Fruit fly (Drosophila melanogaster): Measurements from ENCODE around the gene CG11162.

Gene CG11162

dm6 chrX:13639998-13640691 is 36.5 kb upstream of the CG11162 start (continued):
- TF ChIP-seq inv (GFP tag; IDR thresholded peaks at IDR 0.05; ENCODE audit: partially characterized antibody): peak; percentile 58
- peak; percentile 99 for TF ChIP-seq CG4424 (GFP tag; optimal IDR thresholded peaks at IDR 0.05)
- peak; percentile 99 for TF ChIP-seq CG10654 (GFP tag; optimal IDR thresholded peaks at IDR 0.05)
- TF ChIP-seq sima (GFP tag; optimal IDR thresholded peaks at IDR 0.05): peak; percentile 96
- peak; percentile 95 for TF ChIP-seq ab (GFP tag; optimal IDR thresholded peaks at IDR 0.05)
- peak; percentile 96 for TF ChIP-seq exex (tag; optimal IDR thresholded peaks at IDR 0.05)
- peak; percentile 97 for TF ChIP-seq CG31388 (GFP tag; optimal IDR thresholded peaks at IDR 0.05)
- TF ChIP-seq NK7.1 (GFP tag; optimal IDR thresholded peaks at IDR 0.05): peak; percentile 98
- TF ChIP-seq CG12659 (GFP tag; optimal IDR thresholded peaks at IDR 0.05): peak; percentile 99
- TF ChIP-seq oc (tag; optimal IDR thresholded peaks at IDR 0.05): peak; percentile 99
- peak; percentile 89 for TF ChIP-seq ash1 (GFP tag; optimal IDR thresholded peaks at IDR 0.05)
- peak; percentile 71 for TF ChIP-seq knrl (GFP tag; IDR thresholded peaks at IDR 0.05; ENCODE audit: partially characterized antibody)
- TF ChIP-seq unc-4 (GFP tag; IDR thresholded peaks at IDR 0.05; ENCODE audit: partially characterized antibody): 0 out of 2 replicates have a peak, but pooled peaks have one; percentile 35
- TF ChIP-seq CTCF (GFP tag; optimal IDR thresholded peaks at IDR 0.05): peak; percentile 77
- TF ChIP-seq hth (optimal IDR thresholded peaks at IDR 0.05): no peak
- TF ChIP-seq Ssrp (tag; optimal IDR thresholded peaks at IDR 0.05): peak; percentile 98
- TF ChIP-seq CG1792 (GFP tag; optimal IDR thresholded peaks at IDR 0.05): peak; percentile 98
- peak; percentile 98 for TF ChIP-seq CG18764 (GFP tag; optimal IDR thresholded peaks at IDR 0.05)
- TF ChIP-seq gsb (GFP tag; IDR thresholded peaks at IDR 0.05): peak; percentile 98
- peak; percentile 99 for TF ChIP-seq CG8089 (GFP tag; optimal IDR thresholded peaks at IDR 0.05)
- TF ChIP-seq Gug (GFP tag; IDR thresholded peaks at IDR 0.05): peak; percentile 98
- peak; percentile 99 for TF ChIP-seq CG33213 (GFP tag; optimal IDR thresholded peaks at IDR 0.05)
- peak; percentile 98 for TF ChIP-seq pho (GFP tag; optimal IDR thresholded peaks at IDR 0.05)
- peak; percentile 95 for TF ChIP-seq sug (tag; optimal IDR thresholded peaks at IDR 0.05)
- TF ChIP-seq lilli (GFP tag; optimal IDR thresholded peaks at IDR 0.05): peak; percentile 99
- peak; percentile 97 for TF ChIP-seq cas (GFP tag; IDR thresholded peaks at IDR 0.05)
- TF ChIP-seq Drgx (GFP tag; IDR thresholded peaks at IDR 0.05): peak; percentile 99
- peak; percentile 96 for TF ChIP-seq CG13894 (tag; optimal IDR thresholded peaks at IDR 0.05)
- TF ChIP-seq CG10543 (GFP tag; optimal IDR thresholded peaks at IDR 0.05): peak; percentile 98
- TF ChIP-seq CG34224 (GFP tag; IDR thresholded peaks at IDR 0.05; ENCODE audit: partially characterized antibody): peak; percentile 46; the same call in 1 of the 3 replicates
- TF ChIP-seq CG9876 (GFP tag; optimal IDR thresholded peaks at IDR 0.05): peak; percentile 97
- TF ChIP-seq Dip3 (GFP tag; optimal IDR thresholded peaks at IDR 0.05): peak; percentile 98
- peak; percentile 99 for TF ChIP-seq CG6689 (GFP tag; IDR thresholded peaks at IDR 0.05)
- TF ChIP-seq chinmo (GFP tag; IDR thresholded peaks at IDR 0.05; ENCODE audit: partially characterized antibody): peak; percentile 83; the same call in 1 of the 4 replicates
- TF ChIP-seq CG32767 (GFP tag; IDR thresholded peaks at IDR 0.05): peak; percentile 98
- peak; percentile 93 for TF ChIP-seq CG10274 (GFP tag; optimal IDR thresholded peaks at IDR 0.05)
- TF ChIP-seq nerfin-2 (GFP tag; IDR thresholded peaks at IDR 0.05; ENCODE audit: partially characterized antibody): peak; percentile 82
- TF ChIP-seq bcd (GFP tag; optimal IDR thresholded peaks at IDR 0.05): peak; percentile 98
- TF ChIP-seq CG15696 (tag; optimal IDR thresholded peaks at IDR 0.05): peak; percentile 91
- TF ChIP-seq CG6854 (GFP tag; optimal IDR thresholded peaks at IDR 0.05): peak; percentile 98
- TF ChIP-seq Vsx1 (GFP tag; optimal IDR thresholded peaks at IDR 0.05): peak; percentile 97
- peak; percentile 92 for TF ChIP-seq CG6654 (GFP tag; optimal IDR thresholded peaks at IDR 0.05)
- TF ChIP-seq CG4282 (GFP tag; optimal IDR thresholded peaks at IDR 0.05): peak; percentile 99
- TF ChIP-seq CG30431 (GFP tag; optimal IDR thresholded peaks at IDR 0.05): peak; percentile 97
- peak; percentile 96 for TF ChIP-seq ewg (GFP tag; optimal IDR thresholded peaks at IDR 0.05)
- peak; percentile 98 for TF ChIP-seq H2.0 (GFP tag; IDR thresholded peaks at IDR 0.05)
- TF ChIP-seq kah (GFP tag; optimal IDR thresholded peaks at IDR 0.05): peak; percentile 97
- TF ChIP-seq so (GFP tag; IDR thresholded peaks at IDR 0.05): peak; percentile 99
- TF ChIP-seq tgo (GFP tag; IDR thresholded peaks at IDR 0.05): peak; percentile 99
- TF ChIP-seq Lhr (GFP tag; optimal IDR thresholded peaks at IDR 0.05): peak; percentile 95
